Fruit fly (Drosophila melanogaster): ENCODE results near the gene CG32302.

The CG32302 gene

dm6 chr3L:2268525-2268924 is at the start of gene CG32302:
Gene CG32302, plus strand, starts transcription at chr3L:2268825.
- no peak for TF ChIP-seq CG17801 (GFP tag; optimal IDR thresholded peaks at IDR 0.05; ENCODE audit: partially characterized antibody)

dm6 chr3L:2228367-2229171 is 40.1 kb upstream of the CG32302 start:
- TF ChIP-seq CG17801 (GFP tag; optimal IDR thresholded peaks at IDR 0.05; ENCODE audit: partially characterized antibody): no peak

DNA sequence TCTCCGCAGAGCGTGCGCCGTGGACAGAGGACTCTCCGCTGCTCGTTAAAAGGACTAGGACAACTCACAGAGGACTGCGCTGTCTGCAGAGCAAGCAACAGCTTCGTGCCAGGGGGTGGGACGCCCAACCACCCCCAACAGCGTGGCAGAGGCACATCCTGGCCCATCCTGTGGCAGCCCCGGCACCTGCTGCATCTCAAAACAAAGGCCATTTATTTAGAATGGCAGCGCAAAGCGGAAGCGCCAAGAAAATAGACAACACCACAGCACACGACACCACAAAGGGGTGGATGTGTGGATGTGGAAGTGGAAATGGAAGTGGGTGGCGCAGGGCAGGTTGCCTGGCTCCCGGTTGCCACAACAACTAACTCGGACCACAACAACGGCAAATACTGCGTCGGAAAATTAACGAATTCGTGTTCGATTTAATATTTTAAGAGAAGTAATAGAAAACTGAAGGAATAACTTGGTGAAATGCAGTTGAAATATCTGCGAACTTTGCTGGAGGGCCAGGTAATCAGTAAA is 39.4 kb upstream of the CG32302 start, which contains the start of gene Oseg2:
Gene Oseg2, plus strand, starts transcription at position 475 of the 525 bp plus-strand sequence.
- no peak for TF ChIP-seq CG17801 (GFP tag; optimal IDR thresholded peaks at IDR 0.05; ENCODE audit: partially characterized antibody)

dm6 chr3L:2237034-2237433 is 31.6 kb upstream of the CG32302 start, which contains the start of gene CG9018:
Gene CG9018, minus strand, starts transcription at chr3L:2237076.
- no peak for TF ChIP-seq CG17801 (GFP tag; optimal IDR thresholded peaks at IDR 0.05; ENCODE audit: partially characterized antibody)

dm6 chr3L:2237543-2238233 is 30.9 kb upstream of the CG32302 start, which contains the start of gene ACXD:
Gene ACXD, plus strand, starts transcription at chr3L:2237608.
- TF ChIP-seq CG17801 (GFP tag; optimal IDR thresholded peaks at IDR 0.05; ENCODE audit: partially characterized antibody): no peak

dm6 chr3L:2243846-2244528 is 24.6 kb upstream of the CG32302 start, which contains the start of gene CG32301:
Gene CG32301, plus strand, starts transcription at chr3L:2244478.
- no peak for TF ChIP-seq CG17801 (GFP tag; optimal IDR thresholded peaks at IDR 0.05; ENCODE audit: partially characterized antibody)

dm6 chr3L:2248335-2248734 is 20.3 kb upstream of the CG32302 start, which contains the start of gene CG32305:
Gene CG32305, plus strand, starts transcription at chr3L:2248635.
- TF ChIP-seq CG17801 (GFP tag; optimal IDR thresholded peaks at IDR 0.05; ENCODE audit: partially characterized antibody): no peak

DNA sequence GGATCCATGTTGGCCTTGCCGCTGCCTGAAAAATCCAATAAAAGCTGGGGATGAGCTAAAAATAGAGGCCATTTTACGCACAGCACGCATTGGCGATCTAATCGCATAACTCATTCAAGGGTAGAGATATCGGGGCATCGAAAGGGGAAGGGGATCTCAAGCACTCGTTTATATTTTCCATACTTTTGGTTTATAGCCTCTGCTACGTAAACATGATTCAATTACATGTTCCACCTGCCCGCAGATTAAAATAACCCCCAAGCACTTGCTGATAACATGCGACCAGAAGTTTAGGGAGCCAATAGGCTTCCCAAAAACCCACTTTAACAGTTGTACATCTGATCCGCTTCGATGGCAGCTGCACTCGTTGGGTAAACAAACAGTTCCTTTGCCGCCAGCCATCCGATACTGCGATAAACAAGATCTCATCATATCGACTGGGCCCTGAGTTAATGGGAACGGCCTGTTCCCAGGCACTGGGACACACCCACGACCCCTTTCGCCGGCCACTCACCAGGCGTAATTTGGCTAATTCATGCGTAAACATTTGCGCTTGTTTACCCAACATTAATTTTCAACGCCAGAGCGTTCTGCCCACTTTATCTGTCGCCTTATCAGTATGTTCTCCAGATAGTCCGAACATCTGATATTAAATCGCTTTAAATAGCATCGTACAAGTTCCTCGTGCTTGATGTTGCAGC is 14.5 kb upstream of the CG32302 start:
- no peak for TF ChIP-seq CG17801 (GFP tag; optimal IDR thresholded peaks at IDR 0.05; ENCODE audit: partially characterized antibody)

DNA sequence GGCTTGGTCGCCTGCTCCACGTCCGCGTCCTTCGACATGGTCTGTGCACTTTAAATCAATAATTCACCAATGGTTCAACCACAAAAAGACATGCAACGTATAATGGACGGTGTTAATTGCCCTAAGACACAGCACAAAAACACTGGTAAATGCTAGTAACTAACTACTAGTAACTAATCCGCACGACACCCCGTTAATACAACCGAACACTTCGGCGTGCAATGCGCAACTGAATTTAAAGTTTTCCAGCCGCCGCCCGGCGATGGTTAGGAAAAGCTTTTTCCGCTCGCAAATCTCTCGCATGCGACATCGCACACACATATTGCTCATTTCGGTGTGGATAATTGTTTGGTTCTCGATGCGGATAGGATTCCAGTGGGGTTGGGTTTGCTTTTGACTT is 12.8 kb upstream of the CG32302 start:
- TF ChIP-seq CG17801 (GFP tag; optimal IDR thresholded peaks at IDR 0.05; ENCODE audit: partially characterized antibody): no peak

DNA sequence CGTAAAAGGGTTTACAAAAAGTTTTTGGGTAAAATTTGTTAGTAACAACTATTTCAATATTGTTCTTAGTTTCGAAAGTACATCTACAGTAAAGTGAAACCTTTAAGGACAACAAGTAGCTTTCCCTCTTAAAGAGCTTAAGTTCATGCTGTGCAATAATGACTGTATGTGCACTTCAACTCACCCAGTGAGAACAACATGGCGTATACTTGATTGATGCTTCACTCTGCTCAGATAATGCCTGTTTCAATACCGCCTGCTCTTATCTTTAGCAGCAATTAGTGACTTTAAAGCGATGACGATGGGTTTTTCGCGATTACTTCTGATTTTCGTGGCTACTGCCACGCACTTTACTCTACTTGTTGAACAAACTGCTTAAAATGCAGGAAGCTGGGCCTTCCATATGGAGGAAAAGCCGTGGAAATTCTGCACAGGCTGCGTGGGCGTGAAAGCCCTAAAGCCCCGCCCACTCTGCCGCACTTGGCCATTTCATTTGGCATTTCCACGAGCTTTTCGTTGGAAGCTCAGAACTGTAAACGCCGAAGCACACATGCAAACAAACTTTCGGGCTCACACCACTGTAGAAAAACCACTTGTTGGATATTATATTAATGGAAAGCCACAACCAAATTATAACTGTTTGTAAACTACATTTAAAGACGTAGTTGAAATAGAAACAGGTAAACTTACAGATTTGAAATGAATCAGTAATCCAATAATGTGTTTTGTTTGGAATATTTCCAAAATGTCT is 12.0 kb upstream of the CG32302 start:
- no peak for TF ChIP-seq CG17801 (GFP tag; optimal IDR thresholded peaks at IDR 0.05; ENCODE audit: partially characterized antibody)

dm6 chr3L:2257412-2257862 is 11.2 kb upstream of the CG32302 start, which contains the start of the genes CG1275 and Elp5:
Gene CG1275, minus strand, starts transcription at chr3L:2257423.
Gene Elp5, plus strand, starts transcription at chr3L:2257456.
- TF ChIP-seq CG17801 (GFP tag; optimal IDR thresholded peaks at IDR 0.05; ENCODE audit: partially characterized antibody): peak; percentile 99

dm6 chr3L:2261282-2261681 is 7.3 kb upstream of the CG32302 start:
- TF ChIP-seq CG17801 (GFP tag; optimal IDR thresholded peaks at IDR 0.05; ENCODE audit: partially characterized antibody): no peak

DNA sequence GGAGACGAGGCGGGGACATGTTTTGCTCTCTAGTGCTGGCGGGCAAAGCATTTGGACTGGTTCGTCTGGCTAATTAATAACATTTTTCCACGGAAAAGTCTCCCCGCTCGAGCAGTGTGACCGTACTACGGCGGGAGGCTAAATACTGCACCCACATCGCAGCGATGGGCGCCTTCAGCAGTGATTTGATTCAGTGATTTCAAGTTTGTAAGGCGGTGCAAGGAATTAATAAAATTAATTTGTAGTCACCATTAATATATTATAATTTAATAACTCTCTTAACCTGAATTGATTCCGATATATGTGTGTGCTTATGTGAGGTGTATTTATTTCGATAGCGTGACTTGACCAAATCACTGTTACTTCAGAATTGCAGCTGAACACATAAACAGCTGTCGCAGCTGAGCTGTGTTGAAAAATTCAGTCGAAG is 6.1 kb upstream of the CG32302 start, which contains the start of the genes oxt and CG13807:
Gene oxt, minus strand, starts transcription at position 150 of the 430 bp plus-strand sequence.
Gene CG13807, plus strand, starts transcription at position 405 of the 430 bp plus-strand sequence.
- TF ChIP-seq CG17801 (GFP tag; optimal IDR thresholded peaks at IDR 0.05; ENCODE audit: partially characterized antibody): peak; percentile 93

Data from ovary, adult (tissue).